Fruit fly (Drosophila melanogaster) whole organism, wandering third instar larva: ENCODE results near the gene Sodh2.

Source experiments
- Abd-B ChIP-seq: fragments of >200 bp; optimal IDR thresholded peaks from 2 replicates; lab custom pipeline; 2017; ENCODE audit warnings: missing biosample characterization, missing genetic modification characterization
- CG32264 ChIP-seq: fragments of 200-800 bp; sonication (Bioruptor generic); optimal IDR thresholded peaks from 2 replicates; lab custom pipeline; 2016; ENCODE audit warnings: missing biosample characterization, missing genetic modification characterization
- CG9705 ChIP-seq: fragments of 200-800 bp; sonication (Bioruptor generic); optimal IDR thresholded peaks from 2 replicates; lab custom pipeline; 2018; ENCODE audit warnings: missing biosample characterization, mild to moderate bottlenecking, missing genetic modification characterization
- CrebA ChIP-seq: fragments of 200-800 bp; sonication (Bioruptor generic); optimal IDR thresholded peaks from 2 replicates; lab custom pipeline; 2016; ENCODE audit warnings: missing biosample characterization, mild to moderate bottlenecking, missing genetic modification characterization, borderline replicate concordance
- Dfd ChIP-seq: fragments of >200 bp; optimal IDR thresholded peaks from 2 replicates; lab custom pipeline; 2017; ENCODE audit warnings: missing biosample characterization, missing genetic modification characterization
- Dif ChIP-seq: fragments of 200-275, 200-300 bp; sonication (Bioruptor generic); optimal IDR thresholded peaks from 2 replicates; lab custom pipeline; 2018; ENCODE audit warnings: missing biosample characterization, missing genetic modification characterization; ENCODE audit not compliant: partially characterized antibody
- GATAd ChIP-seq: sonication (Bioruptor generic); optimal IDR thresholded peaks from 2 replicates; lab custom pipeline; 2016; ENCODE audit warnings: missing biosample characterization, missing genetic modification characterization
- HLH106 ChIP-seq: fragments of 200-800 bp; optimal IDR thresholded peaks from 3 replicates; lab custom pipeline; 2019; ENCODE audit warnings: missing biosample characterization, mild to moderate bottlenecking, missing genetic modification characterization, moderate library complexity
- Hnf4 ChIP-seq: fragments of 200-800 bp; sonication (Bioruptor generic); optimal IDR thresholded peaks from 2 replicates; lab custom pipeline; 2016; ENCODE audit warnings: missing biosample characterization, mild to moderate bottlenecking, missing genetic modification characterization
- Hr78 ChIP-seq: fragments of >200 bp; optimal IDR thresholded peaks from 2 replicates; lab custom pipeline; 2017; ENCODE audit warnings: missing biosample characterization, missing genetic modification characterization
- Hr83 ChIP-seq: fragments of 200-300 bp; sonication (Bioruptor generic); optimal IDR thresholded peaks from 2 replicates; lab custom pipeline; 2016; ENCODE audit warnings: missing biosample characterization, mild to moderate bottlenecking, missing genetic modification characterization, moderate library complexity; ENCODE audit not compliant: poor library complexity, severe bottlenecking
- Jra ChIP-seq: sonication (Bioruptor generic); optimal IDR thresholded peaks from 2 replicates; lab custom pipeline; 2016; ENCODE audit warnings: missing biosample characterization, missing genetic modification characterization
- Mio ChIP-seq: sonication (Bioruptor generic); optimal IDR thresholded peaks from 2 replicates; lab custom pipeline; 2016; ENCODE audit warnings: missing biosample characterization, missing genetic modification characterization
- Myc ChIP-seq: fragments of >200 bp; optimal IDR thresholded peaks from 2 replicates; lab custom pipeline; 2017
- N ChIP-seq: fragments of >200 bp; optimal IDR thresholded peaks from 2 replicates; lab custom pipeline; 2018; ENCODE audit warnings: missing biosample characterization, missing external identifiers, missing genetic modification characterization
- OdsH ChIP-seq: fragments of 200-800 bp; sonication (Bioruptor generic); optimal IDR thresholded peaks from 2 replicates; lab custom pipeline; 2016; ENCODE audit warnings: missing biosample characterization, mild to moderate bottlenecking, missing genetic modification characterization
- Rel ChIP-seq, 2 experiments: fragments of 200-800 bp; sonication (Bioruptor generic) in 1 of 2; optimal IDR thresholded peaks; 2 replicates in 1 of 2; 3 replicates in 1 of 2; lab custom pipeline; 2016 to 2019; ENCODE audit warnings: mild to moderate bottlenecking in 2 of 2, missing biosample characterization in 2 of 2, missing genetic modification characterization in 2 of 2, moderate library complexity in 1 of 2
- Sp1 ChIP-seq: fragments of 200-800 bp; sonication (Bioruptor generic); optimal IDR thresholded peaks from 3 replicates; lab custom pipeline; 2019; ENCODE audit warnings: missing biosample characterization, mild to moderate bottlenecking, missing genetic modification characterization, moderate library complexity
- Vsx2 ChIP-seq: fragments of 200-300, 225-300 bp; sonication (Bioruptor generic); optimal IDR thresholded peaks from 2 replicates; lab custom pipeline; 2018; ENCODE audit warnings: missing biosample characterization, missing genetic modification characterization; ENCODE audit not compliant: partially characterized antibody
- br ChIP-seq: fragments of 200-800 bp; sonication (Bioruptor generic); optimal IDR thresholded peaks from 2 replicates; lab custom pipeline; 2016; ENCODE audit warnings: missing biosample characterization, missing genetic modification characterization
- brk ChIP-seq: fragments of 200-800 bp; sonication (Bioruptor generic); optimal IDR thresholded peaks from 2 replicates; lab custom pipeline; 2016; ENCODE audit warnings: missing biosample characterization, mild to moderate bottlenecking, missing genetic modification characterization
- dl ChIP-seq, 2 experiments: fragments of 175-275, 200-275 bp in 1 of 2; fragments of 200-275 bp in 1 of 2; sonication (Bioruptor generic); optimal IDR thresholded peaks; lab custom pipeline; 2018; ENCODE audit warnings: mild to moderate bottlenecking in 2 of 2, missing biosample characterization in 2 of 2, missing genetic modification characterization in 2 of 2, moderate library complexity in 2 of 2; ENCODE audit not compliant: partially characterized antibody in 2 of 2, insufficient read depth in 1 of 2
- dmrt93B ChIP-seq: fragments of 200-800 bp; sonication (Bioruptor generic); optimal IDR thresholded peaks from 2 replicates; lab custom pipeline; 2018; ENCODE audit warnings: missing biosample characterization, mild to moderate bottlenecking, missing genetic modification characterization
- dsf ChIP-seq: sonication (Bioruptor generic); optimal IDR thresholded peaks from 2 replicates; lab custom pipeline; 2016; ENCODE audit warnings: missing biosample characterization, missing genetic modification characterization, borderline replicate concordance
- ey ChIP-seq: fragments of 200-800 bp; sonication (Bioruptor generic); optimal IDR thresholded peaks from 2 replicates; lab custom pipeline; 2016; ENCODE audit warnings: missing biosample characterization, missing genetic modification characterization
- foxo ChIP-seq, 2 experiments: fragments of 200-800 bp; sonication (Bioruptor generic); optimal IDR thresholded peaks; 2 replicates in 1 of 2; 3 replicates in 1 of 2; lab custom pipeline; 2016 to 2017; ENCODE audit warnings: missing biosample characterization in 2 of 2, missing genetic modification characterization in 2 of 2
- fru ChIP-seq: fragments of 200-800 bp; sonication (Bioruptor generic); optimal IDR thresholded peaks from 3 replicates; lab custom pipeline; 2016; ENCODE audit warnings: missing biosample characterization, mild to moderate bottlenecking, missing genetic modification characterization
- h ChIP-seq: fragments of 200-800 bp; sonication (Bioruptor generic); optimal IDR thresholded peaks from 3 replicates; lab custom pipeline; 2016; ENCODE audit warnings: missing biosample characterization, mild to moderate bottlenecking, missing genetic modification characterization
- jim ChIP-seq: fragments of 175-275, 200-325 bp; sonication (Bioruptor generic); optimal IDR thresholded peaks from 2 replicates; lab custom pipeline; 2016; ENCODE audit warnings: missing biosample characterization, mild to moderate bottlenecking, missing genetic modification characterization
- lola ChIP-seq: fragments of >200 bp; optimal IDR thresholded peaks from 2 replicates; lab custom pipeline; 2017; ENCODE audit warnings: missing biosample characterization, missing genetic modification characterization
- pan ChIP-seq: fragments of >200 bp; optimal IDR thresholded peaks from 2 replicates; lab custom pipeline; 2017
- psq ChIP-seq: fragments of 200-800 bp; sonication (Bioruptor generic); optimal IDR thresholded peaks from 3 replicates; lab custom pipeline; 2017; ENCODE audit warnings: missing biosample characterization, mild to moderate bottlenecking, missing genetic modification characterization, moderate library complexity
- rgr ChIP-seq: fragments of 200-800 bp; sonication (Bioruptor generic); optimal IDR thresholded peaks from 3 replicates; lab custom pipeline; 2016; ENCODE audit warnings: missing biosample characterization, mild to moderate bottlenecking, missing genetic modification characterization
- sage ChIP-seq: fragments of 200-800 bp; sonication (Bioruptor generic); optimal IDR thresholded peaks from 2 replicates; lab custom pipeline; 2016; ENCODE audit warnings: missing biosample characterization, mild to moderate bottlenecking, missing genetic modification characterization
- sv ChIP-seq: fragments of 200-800 bp; sonication (Bioruptor generic); optimal IDR thresholded peaks from 3 replicates; lab custom pipeline; 2016; ENCODE audit warnings: missing biosample characterization, missing genetic modification characterization
- tai ChIP-seq: sonication (Bioruptor generic); optimal IDR thresholded peaks from 2 replicates; lab custom pipeline; 2016; ENCODE audit warnings: missing biosample characterization, missing genetic modification characterization
- usp ChIP-seq: fragments of >200 bp; optimal IDR thresholded peaks from 2 replicates; lab custom pipeline; 2017; ENCODE audit warnings: missing biosample characterization, missing genetic modification characterization
- woc ChIP-seq: sonication (Bioruptor generic); optimal IDR thresholded peaks from 2 replicates; lab custom pipeline; 2016; ENCODE audit warnings: missing biosample characterization, mild to moderate bottlenecking, missing genetic modification characterization

Gene Sodh2

dm6 chr3R:10868427-10868962 lies 7.7 kb upstream of the Sodh2 start, which contains the start of the genes SelR and Tsp86D:
Gene SelR (minus strand): TSS chr3R:10868642.
Gene Tsp86D (plus strand): TSS chr3R:10868708.
- TF ChIP-seq HLH106 (tag; lab: Kevin White, UChicago) (no peak), tai (GFP tag; lab: Kevin White, UChicago) (no peak), Mio (GFP tag; lab: Kevin White, UChicago) (no peak), Hnf4 (GFP tag; lab: Kevin White, UChicago) (no peak), Dfd (GFP tag; lab: Kevin White, UChicago) (no peak), lola (no peak), CG9705 (GFP tag; lab: Kevin White, UChicago) (peak; percentile 26), CrebA (GFP tag; lab: Kevin White, UChicago) (no peak), br (GFP tag; lab: Kevin White, UChicago) (no peak), OdsH (GFP tag; lab: Kevin White, UChicago) (no peak), dmrt93B (GFP tag; lab: Kevin White, UChicago) (no peak), rgr (peak; percentile 17), Myc (lab: Kevin White, UChicago) (peak; percentile 75), pan (lab: Kevin White, UChicago) (no peak), jim (no peak), N (no peak), psq (no peak), Vsx2 (GFP tag; lab: Kevin White, UChicago) (no peak), dl (GFP tag; optimal IDR thresholded peaks at IDR 0.05; lab: Kevin White, UChicago; ENCODE audit: insufficient read depth in 1 of 2, partially characterized antibody in 2 of 2) (no peak), Rel (GFP tag; optimal IDR thresholded peaks at IDR 0.05; lab: Kevin White, UChicago) (no peak), Rel (tag; optimal IDR thresholded peaks at IDR 0.05; lab: Kevin White, UChicago) (peak; percentile 93), dsf (GFP tag; lab: Kevin White, UChicago) (no peak), usp (GFP tag; lab: Kevin White, UChicago) (no peak), h (GFP tag; lab: Kevin White, UChicago) (peak; percentile 33), foxo (GFP tag; optimal IDR thresholded peaks at IDR 0.05; lab: Kevin White, UChicago) (no peak), fru (GFP tag; lab: Kevin White, UChicago) (no peak), brk (GFP tag; lab: Kevin White, UChicago) (no peak), Jra (GFP tag; lab: Kevin White, UChicago) (no peak), Hr83 (GFP tag; lab: Kevin White, UChicago) (peak; percentile 38), Sp1 (GFP tag; lab: Kevin White, UChicago) (peak; percentile 42), Dif (GFP tag; lab: Kevin White, UChicago) (no peak), sv (no peak), GATAd (GFP tag; lab: Kevin White, UChicago) (no peak), woc (no peak), ey (GFP tag; lab: Kevin White, UChicago) (no peak), Abd-B (no peak), CG32264 (GFP tag; lab: Kevin White, UChicago) (no peak), sage (GFP tag; lab: Kevin White, UChicago) (no peak), Hr78 (GFP tag; lab: Kevin White, UChicago) (no peak)

- no peak for TF ChIP-seq jim
- no peak for TF ChIP-seq Hnf4 (GFP tag; lab: Kevin White, UChicago)
- no peak for TF ChIP-seq Rel (GFP tag; optimal IDR thresholded peaks at IDR 0.05; lab: Kevin White, UChicago)
- TF ChIP-seq Rel (tag; optimal IDR thresholded peaks at IDR 0.05; lab: Kevin White, UChicago): peak; percentile 35
- TF ChIP-seq dsf (GFP tag; lab: Kevin White, UChicago): no peak
- TF ChIP-seq Vsx2 (GFP tag; lab: Kevin White, UChicago): no peak
Observed at dm6 chr3R:10870561-10870960, 5.6 kb upstream of the Sodh2 start.
